Worm (Caenorhabditis elegans) whole organism, midembryonic: ENCODE results near the gene cutl-3.

Experiments
- cog-1 ChIP-seq: sonication (generic microtip); optimal IDR thresholded peaks from 2 replicates; lab custom pipeline; 2016; ENCODE audit warnings: missing genetic modification characterization, missing compliant biosample characterization
- flt-1 ChIP-seq: fragments of 200-800 bp; sonication (Bioruptor generic); IDR thresholded peaks from 2 replicates; pipeline ENCODE4 v1.3.6; 2022; ENCODE audit warnings: missing genetic modification characterization, missing compliant biosample characterization
- med-1 ChIP-seq: sonication (generic microtip); optimal IDR thresholded peaks from 2 replicates; lab custom pipeline; 2017; ENCODE audit warnings: missing genetic modification characterization, mild to moderate bottlenecking, missing compliant biosample characterization, antibody characterized with exemption, missing genetic modification reagents; ENCODE audit not compliant: insufficient read depth
- tab-1 ChIP-seq: fragments of 200-800 bp; sonication (Bioruptor generic); IDR thresholded peaks from 2 replicates; pipeline ENCODE4 v1.3.6; 2022; ENCODE audit warnings: missing genetic modification characterization, missing compliant biosample characterization
- ztf-23 ChIP-seq: fragments of 200-800 bp; sonication (Bioruptor generic); IDR thresholded peaks from 2 replicates; pipeline ENCODE4 v1.3.6; 2022; ENCODE audit warnings: missing genetic modification reagents, missing genetic modification characterization, missing compliant biosample characterization
- ztf-29 ChIP-seq: fragments of 200-800 bp; sonication (Bioruptor generic); IDR thresholded peaks from 2 replicates; pipeline ENCODE4 v1.3.6; 2022; ENCODE audit warnings: missing genetic modification reagents, missing genetic modification characterization, missing compliant biosample characterization

DNA sequence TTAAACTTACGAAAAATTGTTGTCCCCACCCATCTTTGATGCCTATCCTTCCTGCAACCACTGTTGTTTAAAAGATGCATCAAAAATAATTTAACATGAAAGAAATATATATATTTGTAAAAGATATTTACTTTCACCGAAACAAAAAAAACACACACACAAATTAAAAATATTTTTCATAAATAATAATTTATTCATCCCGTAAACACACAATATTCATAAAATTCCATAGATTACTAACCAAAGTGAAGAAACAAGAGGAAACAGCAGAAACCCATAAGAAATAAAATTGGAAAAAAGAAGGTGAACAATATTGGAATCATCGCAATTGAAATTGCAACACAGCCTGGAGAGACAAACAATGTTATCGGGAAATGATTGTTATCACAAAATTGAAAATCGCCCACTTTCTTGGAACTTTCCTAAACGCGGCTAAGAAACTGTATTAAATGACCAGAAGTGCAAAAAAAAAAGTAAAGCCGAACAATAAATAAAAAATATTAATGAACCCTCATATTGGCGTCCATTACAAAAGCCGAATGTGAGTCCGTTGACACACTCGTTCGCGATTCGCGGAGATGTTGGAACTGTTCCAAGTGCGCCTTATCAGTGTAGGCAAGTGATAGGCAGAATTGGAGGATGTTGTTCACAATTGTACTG lies 5.0 kb upstream of the cutl-3 start, which contains the start of gene slc-25A18.1:
- no peak for TF ChIP-seq ztf-29 (GFP tag; lab: Robert Waterston, UW)
- no peak for TF ChIP-seq med-1 (GFP tag; lab: Kevin White, UChicago)
- no peak for TF ChIP-seq cog-1
- TF ChIP-seq flt-1 (GFP tag; lab: Robert Waterston, UW): no peak
- no peak for TF ChIP-seq ztf-23
- TF ChIP-seq tab-1 (GFP tag; lab: Robert Waterston, UW): no peak
